Worm (Caenorhabditis elegans) whole organism, L2 larva: ENCODE data around the gene W02H5.19.

Experiments
- C34F6.9 ChIP-seq: fragments of 150-350 bp; optimal IDR thresholded peaks from 2 replicates; lab custom pipeline; 2014; ENCODE audit warnings: missing biosample characterization, missing genetic modification characterization
- ZK546.5 ChIP-seq: sonication (generic microtip); optimal IDR thresholded peaks from 2 replicates; lab custom pipeline; 2017; ENCODE audit warnings: missing biosample characterization, missing genetic modification characterization
- alr-1 ChIP-seq: fragments of 150-350 bp; optimal IDR thresholded peaks from 2 replicates; lab custom pipeline; 2014; ENCODE audit warnings: missing biosample characterization, missing genetic modification characterization
- ama-1 ChIP-seq: fragments of 150-350 bp; optimal IDR thresholded peaks from 2 replicates; lab custom pipeline; 2018; ENCODE audit warnings: inconsistent platforms
- blmp-1 ChIP-seq: sonication (generic microtip); optimal IDR thresholded peaks from 2 replicates; lab custom pipeline; 2017; ENCODE audit warnings: missing genetic modification characterization, mild to moderate bottlenecking, missing compliant biosample characterization, antibody characterized with exemption, moderate library complexity; ENCODE audit not compliant: insufficient read depth
- ceh-16 ChIP-seq: fragments of 150-350 bp; optimal IDR thresholded peaks from 2 replicates; lab custom pipeline; 2014; ENCODE audit warnings: missing biosample characterization, missing genetic modification characterization
- egl-27 ChIP-seq: sonication (generic microtip); optimal IDR thresholded peaks from 3 replicates; lab custom pipeline; 2017; ENCODE audit warnings: missing biosample characterization, missing genetic modification reagents, missing genetic modification characterization
- elt-1 ChIP-seq: fragments of 150-350 bp; optimal IDR thresholded peaks from 2 replicates; lab custom pipeline; 2014; ENCODE audit warnings: missing biosample characterization, missing genetic modification characterization
- elt-3 ChIP-seq: sonication (generic microtip); optimal IDR thresholded peaks from 2 replicates; lab custom pipeline; 2017; ENCODE audit warnings: missing biosample characterization, missing genetic modification characterization
- fos-1 ChIP-seq: fragments of 150-350 bp; optimal IDR thresholded peaks from 2 replicates; lab custom pipeline; 2014; ENCODE audit warnings: missing biosample characterization, missing genetic modification characterization
- gmeb-1 ChIP-seq: fragments of 150-350 bp; optimal IDR thresholded peaks from 2 replicates; lab custom pipeline; 2014; ENCODE audit warnings: missing biosample characterization, missing genetic modification characterization
- lin-13 ChIP-seq: fragments of 150-350 bp; optimal IDR thresholded peaks from 2 replicates; lab custom pipeline; 2014; ENCODE audit warnings: missing biosample characterization, missing genetic modification reagents, missing genetic modification characterization
- lsy-2 ChIP-seq, 2 experiments: fragments of 150-350 bp in 1 of 2; sonication (generic microtip) in 1 of 2; optimal IDR thresholded peaks; 2 replicates each; lab custom pipeline; 2014 to 2017; ENCODE audit warnings: missing biosample characterization in 2 of 2, missing genetic modification characterization in 2 of 2
- mbf-1 ChIP-seq: sonication (generic microtip); optimal IDR thresholded peaks from 2 replicates; lab custom pipeline; 2017; ENCODE audit warnings: missing biosample characterization, missing genetic modification characterization
- mdl-1 ChIP-seq, 2 experiments: fragments of 150-350 bp in 1 of 2; sonication (generic microtip) in 1 of 2; optimal IDR thresholded peaks; 2 replicates each; lab custom pipeline; 2017; ENCODE audit warnings: missing biosample characterization in 2 of 2, missing genetic modification characterization in 2 of 2
- nhr-10 ChIP-seq: sonication (generic microtip); optimal IDR thresholded peaks from 2 replicates; lab custom pipeline; 2017; ENCODE audit warnings: missing biosample characterization, missing genetic modification characterization
- nhr-21 ChIP-seq: fragments of 150-350 bp; optimal IDR thresholded peaks from 2 replicates; lab custom pipeline; 2014; ENCODE audit warnings: missing biosample characterization, missing genetic modification characterization
- nhr-23 ChIP-seq: fragments of 150-350 bp; optimal IDR thresholded peaks from 2 replicates; lab custom pipeline; 2014; ENCODE audit warnings: missing biosample characterization, missing genetic modification reagents, missing genetic modification characterization
- nhr-25 ChIP-seq: fragments of 150-350 bp; sonication (generic microtip); optimal IDR thresholded peaks from 3 replicates; lab custom pipeline; 2014; ENCODE audit warnings: missing biosample characterization, missing genetic modification characterization
- nhr-6 ChIP-seq: fragments of 150-350 bp; optimal IDR thresholded peaks from 2 replicates; lab custom pipeline; 2014; ENCODE audit warnings: missing biosample characterization, missing genetic modification characterization
- sem-4 ChIP-seq: fragments of 150-350 bp; optimal IDR thresholded peaks from 2 replicates; lab custom pipeline; 2014; ENCODE audit warnings: missing biosample characterization, missing genetic modification reagents, missing genetic modification characterization
- sma-3 ChIP-seq: sonication (generic microtip); optimal IDR thresholded peaks from 2 replicates; lab custom pipeline; 2016; ENCODE audit warnings: missing genetic modification reagents, missing genetic modification characterization, missing compliant biosample characterization
- sma-9 ChIP-seq, 2 experiments: fragments of 150-350 bp in 1 of 2; sonication (generic microtip) in 1 of 2; optimal IDR thresholded peaks; 2 replicates each; lab custom pipeline; 2014 to 2016; ENCODE audit warnings: missing genetic modification characterization in 2 of 2, mild to moderate bottlenecking in 1 of 2, missing biosample characterization in 1 of 2, missing compliant biosample characterization in 1 of 2, missing genetic modification reagents in 1 of 2, moderate library complexity in 1 of 2
- snpc-4 ChIP-seq: fragments of 150-350 bp; optimal IDR thresholded peaks from 2 replicates; lab custom pipeline; 2014; ENCODE audit warnings: missing biosample characterization, missing genetic modification characterization
- unc-39 ChIP-seq: fragments of 150-350 bp; optimal IDR thresholded peaks from 2 replicates; lab custom pipeline; 2014; ENCODE audit warnings: missing biosample characterization, missing genetic modification characterization
- unc-55 ChIP-seq: fragments of 150-350 bp; sonication (generic microtip); optimal IDR thresholded peaks from 3 replicates; lab custom pipeline; 2014; ENCODE audit warnings: missing biosample characterization, missing genetic modification reagents, missing genetic modification characterization
- zag-1 ChIP-seq: fragments of 150-350 bp; optimal IDR thresholded peaks from 2 replicates; lab custom pipeline; 2014; ENCODE audit warnings: missing biosample characterization, missing genetic modification characterization
- ztf-4 ChIP-seq: fragments of 150-350 bp; optimal IDR thresholded peaks from 2 replicates; lab custom pipeline; 2014; ENCODE audit warnings: missing biosample characterization, missing genetic modification characterization

W02H5.19 gene

DNA sequence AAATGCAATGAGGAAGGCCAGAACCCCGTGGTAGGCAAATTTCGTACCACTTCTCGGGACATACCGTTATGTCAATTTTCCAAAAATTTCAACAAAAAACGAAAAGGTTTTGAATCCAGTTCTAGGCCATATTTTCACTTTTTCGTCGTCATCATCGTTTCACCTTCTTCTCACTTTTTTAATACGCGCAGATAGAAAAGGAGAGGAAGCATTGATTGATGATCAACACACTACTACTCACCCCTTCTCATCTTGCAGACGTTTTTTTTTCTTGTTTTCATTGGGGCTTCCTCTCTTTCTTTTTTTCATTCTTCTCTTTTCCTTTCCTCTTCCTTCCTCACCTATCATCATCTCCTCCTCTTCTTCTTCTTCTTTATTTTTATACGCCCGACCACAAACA, 37.0 kb downstream of the W02H5.19 start:
- no peak for TF ChIP-seq elt-1 (tag; lab: Kevin White, UChicago)
- peak; percentile 90 for TF ChIP-seq blmp-1 (tag; lab: Kevin White, UChicago)
- no peak for TF ChIP-seq fos-1 (tag; lab: Kevin White, UChicago)
- TF ChIP-seq nhr-25 (tag; lab: Kevin White, UChicago) = peak; percentile 10
- TF ChIP-seq unc-55 (GFP tag; lab: Kevin White, UChicago) = no peak

DNA sequence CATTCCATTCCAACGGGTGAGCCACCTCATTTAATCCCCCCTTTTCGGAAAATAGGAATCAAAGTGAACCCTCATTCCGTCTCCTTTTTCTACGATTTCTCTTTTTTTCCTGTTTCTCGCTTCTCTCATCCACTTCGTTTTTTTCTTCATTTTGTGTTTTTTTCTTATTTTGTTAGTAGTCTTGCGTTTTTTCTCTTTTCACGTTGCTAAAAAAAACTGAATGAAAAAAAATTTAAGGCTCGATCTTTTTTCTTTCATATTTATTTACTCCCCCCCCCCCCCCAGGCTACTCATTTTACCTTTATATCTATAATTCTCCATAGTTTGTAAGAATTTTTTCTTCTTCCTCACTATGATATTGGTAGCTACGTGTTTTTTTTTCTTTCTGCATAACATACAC, 39.0 kb downstream of the W02H5.19 start:
- TF ChIP-seq unc-55 (GFP tag; lab: Kevin White, UChicago) (peak; percentile 28), sma-3 (no peak)

DNA sequence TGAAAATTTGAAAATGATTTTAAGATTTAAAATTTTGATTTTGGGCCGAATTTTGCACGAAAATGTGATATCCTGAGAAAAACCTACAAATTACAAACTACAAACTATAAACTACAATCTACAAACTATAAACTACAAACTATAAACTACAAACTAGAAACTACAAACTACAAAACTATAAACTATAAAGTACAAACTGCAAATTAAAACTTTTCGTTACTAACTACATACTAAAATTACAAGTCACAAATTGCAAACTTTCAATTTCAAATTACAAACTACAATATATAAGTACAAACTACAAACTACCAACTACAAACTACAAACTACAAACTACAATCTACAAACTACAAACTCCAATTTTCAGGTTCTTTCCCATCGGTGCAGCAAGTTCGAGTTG, 44.8 kb downstream of the W02H5.19 start:
- TF ChIP-seq zag-1 (tag; lab: Kevin White, UChicago) (no peak), sma-9 (GFP tag; optimal IDR thresholded peaks at IDR 0.05; lab: Kevin White, UChicago) (no peak), sma-9 (tag; optimal IDR thresholded peaks at IDR 0.05; lab: Kevin White, UChicago) (no peak), mbf-1 (no peak), nhr-10 (tag; lab: Kevin White, UChicago) (no peak), C34F6.9 (no peak), lsy-2 (tag; optimal IDR thresholded peaks at IDR 0.05; lab: Kevin White, UChicago) (no peak), mdl-1 (tag; optimal IDR thresholded peaks at IDR 0.05; lab: Kevin White, UChicago) (no peak), alr-1 (tag; lab: Kevin White, UChicago) (no peak), ZK546.5 (tag; lab: Kevin White, UChicago) (no peak), nhr-23 (tag; lab: Kevin White, UChicago) (no peak), gmeb-1 (no peak), snpc-4 (tag; lab: Kevin White, UChicago) (no peak)
- TF ChIP-seq, all 48 proteins: peak for 0

DNA sequence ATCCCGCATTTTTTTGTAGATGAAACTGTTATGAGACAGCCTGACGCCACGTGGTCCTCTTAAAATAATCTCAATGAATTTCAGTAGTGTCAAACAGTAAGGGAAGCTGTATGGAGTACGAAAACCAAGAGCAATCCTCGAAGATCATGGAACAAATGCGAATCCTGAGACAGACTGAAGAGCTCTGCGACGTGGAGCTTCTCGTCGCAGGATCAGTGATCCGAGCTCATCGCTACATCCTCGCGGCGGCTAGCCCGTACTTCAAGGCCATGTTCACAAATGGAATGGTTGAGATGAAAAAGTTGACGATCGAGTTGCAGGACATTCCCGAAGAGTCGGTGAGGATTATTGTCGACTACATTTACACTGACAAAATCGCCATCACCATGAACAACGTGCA, 45.5 kb downstream of the W02H5.19 start:
- no peak for TF ChIP-seq mbf-1
- no peak for TF ChIP-seq nhr-21 (tag; lab: Kevin White, UChicago)
- no peak for TF ChIP-seq elt-3 (tag; lab: Kevin White, UChicago)
- no peak for TF ChIP-seq egl-27 (tag; lab: Kevin White, UChicago)
- no peak for TF ChIP-seq ztf-4 (tag; lab: Kevin White, UChicago)
- TF ChIP-seq ZK546.5 (tag; lab: Kevin White, UChicago) = no peak
- no peak for TF ChIP-seq ama-1 (lab: Kevin White, UChicago)
- no peak for TF ChIP-seq sma-3
- no peak for TF ChIP-seq unc-39
- TF ChIP-seq nhr-6 (tag; lab: Kevin White, UChicago) = no peak
- TF ChIP-seq mdl-1 (tag; optimal IDR thresholded peaks at IDR 0.05; lab: Kevin White, UChicago) = no peak

DNA sequence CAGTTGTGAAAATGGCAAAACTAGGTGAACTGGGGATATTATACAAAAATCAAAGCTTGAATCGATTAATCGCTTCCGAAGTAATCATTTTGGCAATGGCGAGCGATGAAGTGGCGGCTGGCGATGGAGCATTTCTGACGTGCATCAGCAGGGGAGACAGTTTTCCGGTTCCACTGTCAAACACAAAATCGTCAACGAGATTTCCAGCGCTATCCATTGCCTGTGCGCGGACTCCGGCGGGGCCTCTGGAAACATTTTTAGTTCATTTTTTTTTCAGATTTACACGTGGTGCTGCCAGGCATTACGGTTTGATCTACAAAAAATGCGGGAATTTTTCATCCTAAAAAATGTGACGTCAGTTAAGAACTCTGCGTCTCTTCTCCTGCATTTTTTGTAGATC, 49.9 kb downstream of the W02H5.19 start:
- TF ChIP-seq ceh-16 (tag; lab: Kevin White, UChicago) (no peak), egl-27 (tag; lab: Kevin White, UChicago) (no peak), lsy-2 (tag; optimal IDR thresholded peaks at IDR 0.05; lab: Kevin White, UChicago) (no peak), lin-13 (GFP tag; lab: Kevin White, UChicago) (no peak), gmeb-1 (no peak), sem-4 (tag; lab: Kevin White, UChicago) (no peak)
